Fruit fly (Drosophila melanogaster) whole organism, embryonic: ENCODE measurements around the gene dtn.
A peak's percentile ranks its signal among the peaks of the same experiment; 100 is the strongest.

Experiments
- Atf3 ChIP-seq: fragments of 200-800 bp; sonication (Bioruptor generic); optimal IDR thresholded peaks from 3 replicates; lab custom pipeline; 2016; ENCODE audit warnings: missing biosample characterization, missing genetic modification characterization
- CG10209 ChIP-seq: fragments of 200-800 bp; sonication (Bioruptor generic); optimal IDR thresholded peaks from 3 replicates; lab custom pipeline; 2017; ENCODE audit warnings: missing biosample characterization, mild to moderate bottlenecking, missing genetic modification characterization, missing genetic modification reagents
- CG10462 ChIP-seq: fragments of 200-800 bp; sonication (Bioruptor generic); optimal IDR thresholded peaks from 2 replicates; lab custom pipeline; 2016; ENCODE audit warnings: missing biosample characterization, missing genetic modification characterization
- CG12942 ChIP-seq: fragments of 200-800 bp; sonication (Bioruptor generic); optimal IDR thresholded peaks from 3 replicates; lab custom pipeline; 2016; ENCODE audit warnings: missing biosample characterization, missing genetic modification characterization
- CG15696 ChIP-seq: fragments of 200-800 bp; sonication (Bioruptor generic); optimal IDR thresholded peaks from 2 replicates; lab custom pipeline; 2019; ENCODE audit warnings: missing biosample characterization, mild to moderate bottlenecking, missing genetic modification characterization, moderate library complexity
- CG1602 ChIP-seq: fragments of 200-800 bp; sonication (Bioruptor generic); optimal IDR thresholded peaks from 3 replicates; lab custom pipeline; 2016; ENCODE audit warnings: missing biosample characterization, missing genetic modification characterization
- CG1647 ChIP-seq: fragments of 200-800 bp; sonication (Bioruptor generic); optimal IDR thresholded peaks from 3 replicates; lab custom pipeline; 2016; ENCODE audit warnings: missing biosample characterization, missing genetic modification characterization
- CG17802 ChIP-seq: fragments of 200-800 bp; sonication (Bioruptor generic); optimal IDR thresholded peaks from 2 replicates; lab custom pipeline; 2018; ENCODE audit warnings: missing biosample characterization, mild to moderate bottlenecking, missing genetic modification characterization, moderate library complexity
- CG2678 ChIP-seq: fragments of 200-800 bp; sonication (Bioruptor generic); optimal IDR thresholded peaks from 3 replicates; lab custom pipeline; 2019; ENCODE audit warnings: missing biosample characterization, mild to moderate bottlenecking, missing genetic modification characterization, moderate library complexity
- CG2889 ChIP-seq: fragments of 200-800 bp; sonication (Bioruptor generic); IDR thresholded peaks from 3 replicates; pipeline ENCODE4 v1.3.6; 2022; ENCODE audit warnings: missing biosample characterization, missing genetic modification characterization
- CG3838 ChIP-seq: fragments of 200-800 bp; sonication (Bioruptor generic); optimal IDR thresholded peaks from 3 replicates; lab custom pipeline; 2016; ENCODE audit warnings: missing biosample characterization, missing genetic modification characterization
- CG4617 ChIP-seq: fragments of 200-800 bp; sonication (Bioruptor generic); optimal IDR thresholded peaks from 3 replicates; lab custom pipeline; 2016; ENCODE audit warnings: missing biosample characterization, missing genetic modification characterization, borderline replicate concordance
- CG4854 ChIP-seq: fragments of 200-800 bp; sonication (Bioruptor generic); optimal IDR thresholded peaks from 2 replicates; lab custom pipeline; 2016; ENCODE audit warnings: missing biosample characterization, missing genetic modification characterization, inconsistent platforms
- CG7357 ChIP-seq: fragments of 200-800 bp; sonication (Bioruptor generic); IDR thresholded peaks from 3 replicates; pipeline ENCODE4 v1.3.6; 2022; ENCODE audit warnings: missing biosample characterization, missing genetic modification characterization
- CG7928 ChIP-seq: fragments of 200-800 bp; sonication (Bioruptor generic); optimal IDR thresholded peaks from 2 replicates; lab custom pipeline; 2017; ENCODE audit warnings: missing biosample characterization, mild to moderate bottlenecking, missing genetic modification characterization
- CG8290 ChIP-seq, 3 experiments: fragments of 200-800 bp; sonication (Bioruptor generic); optimal IDR thresholded peaks; 2 replicates each; lab custom pipeline; 2016 to 2019; ENCODE audit warnings: missing biosample characterization in 3 of 3, missing genetic modification characterization in 3 of 3, mild to moderate bottlenecking in 2 of 3, moderate library complexity in 1 of 3
- CG8388 ChIP-seq: fragments of 200-800 bp; sonication (Bioruptor generic); optimal IDR thresholded peaks from 2 replicates; lab custom pipeline; 2019; ENCODE audit warnings: missing biosample characterization, mild to moderate bottlenecking, missing genetic modification characterization, moderate library complexity
- CG8765 ChIP-seq: fragments of 200-800 bp; sonication (Bioruptor generic); IDR thresholded peaks from 2 replicates; pipeline ENCODE4 v1.3.6; 2022; ENCODE audit warnings: missing biosample characterization, missing genetic modification characterization
- CG9609 ChIP-seq: fragments of 200-800 bp; sonication (Bioruptor generic); optimal IDR thresholded peaks from 3 replicates; lab custom pipeline; 2016; ENCODE audit warnings: missing biosample characterization, missing genetic modification characterization
- CTCF ChIP-seq: fragments of 200-800 bp; sonication (Bioruptor generic); optimal IDR thresholded peaks from 2 replicates; lab custom pipeline; 2017; ENCODE audit warnings: missing biosample characterization, mild to moderate bottlenecking, missing genetic modification characterization, moderate library complexity
- CkIIα-i1 ChIP-seq: fragments of 200-800 bp; sonication (Bioruptor generic); IDR thresholded peaks from 2 replicates; pipeline ENCODE4 v1.3.6; 2022; ENCODE audit warnings: missing biosample characterization, missing genetic modification characterization
- Dref ChIP-seq: fragments of 200-800 bp; sonication (Bioruptor generic); IDR thresholded peaks from 2 replicates; pipeline ENCODE4 v1.3.6; 2022; ENCODE audit warnings: missing biosample characterization, missing genetic modification characterization
- Eip74EF ChIP-seq, 2 experiments: fragments of 200-800 bp in 1 of 2; fragments of >200 bp in 1 of 2; sonication (Bioruptor generic) in 1 of 2; optimal IDR thresholded peaks; 2 replicates each; lab custom pipeline; 2017 to 2019; ENCODE audit warnings: missing biosample characterization in 2 of 2, missing genetic modification characterization in 2 of 2, mild to moderate bottlenecking in 1 of 2, moderate library complexity in 1 of 2
- Elba2 ChIP-seq: fragments of 200-800 bp; sonication (Bioruptor generic); optimal IDR thresholded peaks from 3 replicates; lab custom pipeline; 2016; ENCODE audit warnings: missing biosample characterization, missing genetic modification characterization
- Gug ChIP-seq: fragments of 200-800 bp; sonication (Bioruptor generic); IDR thresholded peaks from 4 replicates; pipeline ENCODE4 v1.3.6; 2022; ENCODE audit warnings: missing biosample characterization, missing genetic modification characterization
- HmgD ChIP-seq: fragments of 200-800 bp; sonication (Bioruptor generic); optimal IDR thresholded peaks from 3 replicates; lab custom pipeline; 2016; ENCODE audit warnings: missing biosample characterization, missing genetic modification characterization
- Hr51 ChIP-seq, 2 experiments: fragments of 200-800 bp; sonication (Bioruptor generic); optimal IDR thresholded peaks; 2 replicates in 1 of 2; 3 replicates in 1 of 2; lab custom pipeline; 2016 to 2018; ENCODE audit warnings: missing biosample characterization in 2 of 2, missing genetic modification characterization in 2 of 2, mild to moderate bottlenecking in 1 of 2, moderate library complexity in 1 of 2
- Lhr ChIP-seq: fragments of 200-800 bp; sonication (Bioruptor generic); optimal IDR thresholded peaks from 3 replicates; lab custom pipeline; 2017; ENCODE audit warnings: mild to moderate bottlenecking, missing biosample characterization, missing genetic modification reagents, missing genetic modification characterization
- MTF-1 ChIP-seq: fragments of 200-800 bp; sonication (Bioruptor generic); optimal IDR thresholded peaks from 2 replicates; lab custom pipeline; 2018; ENCODE audit warnings: missing biosample characterization, mild to moderate bottlenecking, missing genetic modification characterization, borderline replicate concordance
- NC2α ChIP-seq: fragments of 200-800 bp; sonication (Bioruptor generic); optimal IDR thresholded peaks from 2 replicates; lab custom pipeline; 2016; ENCODE audit warnings: missing biosample characterization, missing genetic modification characterization
- Sin3A ChIP-seq: fragments of >200 bp; optimal IDR thresholded peaks from 2 replicates; lab custom pipeline; 2018
- YL-1 ChIP-seq: fragments of 200-800 bp; sonication (Bioruptor generic); optimal IDR thresholded peaks from 3 replicates; lab custom pipeline; 2017; ENCODE audit warnings: missing biosample characterization, mild to moderate bottlenecking, missing genetic modification characterization
- bbx ChIP-seq: fragments of 200-800 bp; sonication (Bioruptor generic); IDR thresholded peaks from 2 replicates; pipeline ENCODE4 v1.3.6; 2022; ENCODE audit warnings: missing biosample characterization, missing genetic modification characterization; ENCODE audit not compliant: partially characterized antibody
- cato ChIP-seq: fragments of 200-800 bp; sonication (Bioruptor generic); optimal IDR thresholded peaks from 2 replicates; lab custom pipeline; 2016; ENCODE audit warnings: missing biosample characterization, missing genetic modification characterization, borderline replicate concordance
- chn ChIP-seq: fragments of 200-800 bp; sonication (Bioruptor generic); optimal IDR thresholded peaks from 2 replicates; lab custom pipeline; 2016; ENCODE audit warnings: missing biosample characterization, missing genetic modification characterization
- cwo ChIP-seq: fragments of 200-800 bp; sonication (Bioruptor generic); optimal IDR thresholded peaks from 3 replicates; lab custom pipeline; 2017; ENCODE audit warnings: missing biosample characterization, missing genetic modification characterization, mild to moderate bottlenecking, moderate library complexity, missing genetic modification reagents
- eve ChIP-seq, 2 experiments: fragments of >200 bp; optimal IDR thresholded peaks; 2 replicates each; lab custom pipeline; 2017; ENCODE audit warnings: missing biosample characterization in 2 of 2, missing genetic modification characterization in 2 of 2
- ftz-f1 ChIP-seq: fragments of 200-800 bp; sonication (Bioruptor generic); optimal IDR thresholded peaks from 2 replicates; lab custom pipeline; 2016; ENCODE audit warnings: missing biosample characterization, missing genetic modification characterization
- fu2 ChIP-seq: fragments of 200-800 bp; sonication (Bioruptor generic); optimal IDR thresholded peaks from 2 replicates; lab custom pipeline; 2016; ENCODE audit warnings: missing biosample characterization, missing genetic modification characterization
- jumu ChIP-seq: fragments of 200-800 bp; sonication (Bioruptor generic); optimal IDR thresholded peaks from 3 replicates; lab custom pipeline; 2016; ENCODE audit warnings: missing biosample characterization, missing genetic modification characterization
- mirr ChIP-seq: fragments of 200-800 bp; sonication (Bioruptor generic); optimal IDR thresholded peaks from 3 replicates; lab custom pipeline; 2018; ENCODE audit warnings: missing biosample characterization, mild to moderate bottlenecking, missing genetic modification characterization
- mld ChIP-seq: fragments of 200-800 bp; sonication (Bioruptor generic); IDR thresholded peaks from 3 replicates; pipeline ENCODE4 v1.3.6; 2022; ENCODE audit warnings: missing biosample characterization, missing genetic modification characterization; ENCODE audit not compliant: partially characterized antibody
- pb ChIP-seq: fragments of 200-800 bp; sonication (Bioruptor generic); optimal IDR thresholded peaks from 3 replicates; lab custom pipeline; 2016; ENCODE audit warnings: missing biosample characterization, missing genetic modification characterization
- prd ChIP-seq, 3 experiments: fragments of >200 bp in 2 of 3; fragments of 200-800 bp in 1 of 3; sonication (Bioruptor generic) in 1 of 3; optimal IDR thresholded peaks in 2 of 3; IDR thresholded peaks in 1 of 3; 2 replicates in 2 of 3; 3 replicates in 1 of 3; pipeline versions ENCODE4 v1.3.6 to Lab custom; 2017 to 2022; ENCODE audit warnings: missing biosample characterization in 1 of 3, missing genetic modification characterization in 1 of 3
- stwl ChIP-seq: fragments of 200-800 bp; sonication (Bioruptor generic); optimal IDR thresholded peaks from 3 replicates; lab custom pipeline; 2018; ENCODE audit warnings: missing biosample characterization, mild to moderate bottlenecking, missing genetic modification characterization, moderate library complexity
- tin ChIP-seq: fragments of 200-800 bp; sonication (Bioruptor generic); optimal IDR thresholded peaks from 3 replicates; lab custom pipeline; 2016; ENCODE audit warnings: missing biosample characterization, missing genetic modification characterization
- tio ChIP-seq: fragments of 200-800 bp; sonication (Bioruptor generic); optimal IDR thresholded peaks from 2 replicates; lab custom pipeline; 2017; ENCODE audit warnings: missing biosample characterization, missing genetic modification characterization, inconsistent platforms
- trem ChIP-seq: fragments of 200-800 bp; optimal IDR thresholded peaks from 3 replicates; lab custom pipeline; 2019; ENCODE audit warnings: missing biosample characterization, mild to moderate bottlenecking, missing genetic modification characterization, moderate library complexity
- trh ChIP-seq: fragments of 200-800 bp; sonication (Bioruptor generic); optimal IDR thresholded peaks from 2 replicates; lab custom pipeline; 2016; ENCODE audit warnings: missing biosample characterization, missing genetic modification characterization
- zen ChIP-seq: fragments of 200-800 bp; sonication (Bioruptor generic); optimal IDR thresholded peaks from 3 replicates; lab custom pipeline; 2018; ENCODE audit warnings: missing biosample characterization, mild to moderate bottlenecking, missing genetic modification characterization, moderate library complexity

Gene dtn

dm6 chrX:6265456-6265877 is 40.0 kb downstream of the dtn start (continued):
- TF ChIP-seq CG4854, result peak; percentile 93
- TF ChIP-seq bbx (GFP tag; lab: Robert Waterston, UW), result no peak
- no peak for TF ChIP-seq Sin3A (lab: Kevin White, UChicago)
- TF ChIP-seq CG8388 (GFP tag; lab: Kevin White, UChicago), result peak; percentile 96
- TF ChIP-seq CG8290 (GFP tag; optimal IDR thresholded peaks at IDR 0.05; lab: Kevin White, UChicago), result peak; percentile 88
- TF ChIP-seq CG8290 (tag; optimal IDR thresholded peaks at IDR 0.05; lab: Kevin White, UChicago), result peak; percentile 49 to 84
- no peak for TF ChIP-seq eve (GFP tag; optimal IDR thresholded peaks at IDR 0.05; lab: Kevin White, UChicago)
- TF ChIP-seq mirr (GFP tag; lab: Kevin White, UChicago), result peak; percentile 75
- peak; percentile 95 for TF ChIP-seq CG12942 (GFP tag; lab: Kevin White, UChicago)
- peak; percentile 81 for TF ChIP-seq CG15696
- TF ChIP-seq tin (GFP tag; lab: Kevin White, UChicago), result peak; percentile 95
- peak; percentile 91 for TF ChIP-seq fu2 (GFP tag; lab: Kevin White, UChicago)
- TF ChIP-seq stwl (tag; lab: Kevin White, UChicago), result peak; percentile 39
- TF ChIP-seq trem (tag; lab: Kevin White, UChicago), result peak; percentile 88
- peak; percentile 98 for TF ChIP-seq tio (GFP tag; lab: Kevin White, UChicago)
- TF ChIP-seq Elba2 (GFP tag; lab: Kevin White, UChicago), result peak; percentile 31
- TF ChIP-seq Atf3 (GFP tag; lab: Kevin White, UChicago), result peak; percentile 95
- TF ChIP-seq CG10462 (GFP tag; lab: Kevin White, UChicago), result peak; percentile 92
- TF ChIP-seq CG4617 (GFP tag; lab: Kevin White, UChicago), result peak; percentile 87
- TF ChIP-seq YL-1 (GFP tag; lab: Kevin White, UChicago), result peak; percentile 61
- TF ChIP-seq prd (optimal IDR thresholded peaks at IDR 0.05; lab: Kevin White, UChicago), result no peak
- TF ChIP-seq prd (GFP tag; IDR thresholded peaks at IDR 0.05; lab: Robert Waterston, UW), result peak; percentile 94
- TF ChIP-seq CG7357 (GFP tag; lab: Robert Waterston, UW), result peak; percentile 87
- peak; percentile 92 for TF ChIP-seq NC2α (GFP tag; lab: Kevin White, UChicago)
- TF ChIP-seq CG7928, result peak; percentile 66
- TF ChIP-seq mld, result no peak
- TF ChIP-seq CG17802 (tag; lab: Kevin White, UChicago), result peak; percentile 80
- TF ChIP-seq zen, result peak; percentile 86
- peak; percentile 72 for TF ChIP-seq CTCF (GFP tag; lab: Kevin White, UChicago)
- TF ChIP-seq CG1647 (GFP tag; lab: Kevin White, UChicago), result peak; percentile 93
- no peak for TF ChIP-seq ftz-f1 (GFP tag; lab: Kevin White, UChicago)
- peak; percentile 95 for TF ChIP-seq CG9609 (GFP tag; lab: Kevin White, UChicago)
- peak in 1 of 2 experiments; percentile 97 for TF ChIP-seq Eip74EF (GFP tag; optimal IDR thresholded peaks at IDR 0.05; lab: Kevin White, UChicago)
- TF ChIP-seq CG2889, result peak; percentile 82
- peak; percentile 96 for TF ChIP-seq CG10209 (GFP tag; lab: Kevin White, UChicago)
- peak; percentile 92 for TF ChIP-seq Gug
- TF ChIP-seq jumu (GFP tag; lab: Kevin White, UChicago), result peak; percentile 96
- TF ChIP-seq CG2678 (tag; lab: Kevin White, UChicago), result peak; percentile 97
- TF ChIP-seq pb, result peak; percentile 91
- TF ChIP-seq Dref (GFP tag; lab: Robert Waterston, UW), result 0 out of 2 replicates have a peak, but pooled peaks have one; percentile 23
- peak; percentile 86 for TF ChIP-seq CG3838 (GFP tag; lab: Kevin White, UChicago)
- TF ChIP-seq cato (GFP tag; lab: Kevin White, UChicago), result peak; percentile 95
- TF ChIP-seq CG1602, result peak; percentile 95
- TF ChIP-seq chn (GFP tag; lab: Kevin White, UChicago), result peak; percentile 97
- peak; percentile 75 for TF ChIP-seq CG8765 (GFP tag; lab: Robert Waterston, UW)
- peak; percentile 90 to 99 for TF ChIP-seq Hr51 (GFP tag; optimal IDR thresholded peaks at IDR 0.05; lab: Kevin White, UChicago)
- TF ChIP-seq Lhr (GFP tag; lab: Kevin White, UChicago), result peak; percentile 91
- TF ChIP-seq MTF-1 (GFP tag; lab: Kevin White, UChicago), result peak; percentile 85
- peak; percentile 87 for TF ChIP-seq trh (GFP tag; lab: Kevin White, UChicago)
- peak; percentile 91 for TF ChIP-seq HmgD (GFP tag; lab: Kevin White, UChicago)
- TF ChIP-seq CkIIα-i1 (GFP tag; lab: Robert Waterston, UW), result peak; percentile 70; the same call in 1 of the 2 replicates
- peak; percentile 93 for TF ChIP-seq cwo (GFP tag; lab: Kevin White, UChicago)
